Worm (Caenorhabditis elegans) whole organism, L2 larva: ENCODE data around the gene rpac-19.

ENCODE experiments used
- C34F6.9 ChIP-seq: fragments of 150-350 bp; optimal IDR thresholded peaks from 2 replicates; lab custom pipeline; 2014; ENCODE audit warnings: missing biosample characterization, missing genetic modification characterization
- F13H6.1 ChIP-seq: sonication (generic microtip); optimal IDR thresholded peaks from 2 replicates; lab custom pipeline; 2016; ENCODE audit warnings: missing genetic modification characterization, missing compliant biosample characterization
- Y55F3AM.14 ChIP-seq: fragments of 200-800 bp; sonication (Bioruptor generic); optimal IDR thresholded peaks from 2 replicates; lab custom pipeline; 2018; ENCODE audit warnings: mild to moderate bottlenecking, missing genetic modification characterization, missing compliant biosample characterization
- ZK546.5 ChIP-seq: sonication (generic microtip); optimal IDR thresholded peaks from 2 replicates; lab custom pipeline; 2017; ENCODE audit warnings: missing biosample characterization, missing genetic modification characterization
- alr-1 ChIP-seq: fragments of 150-350 bp; optimal IDR thresholded peaks from 2 replicates; lab custom pipeline; 2014; ENCODE audit warnings: missing biosample characterization, missing genetic modification characterization
- aly-2 ChIP-seq: fragments of 150-350 bp; optimal IDR thresholded peaks from 2 replicates; lab custom pipeline; 2014; ENCODE audit warnings: missing biosample characterization, missing genetic modification characterization
- ceh-16 ChIP-seq: fragments of 150-350 bp; optimal IDR thresholded peaks from 2 replicates; lab custom pipeline; 2014; ENCODE audit warnings: missing biosample characterization, missing genetic modification characterization
- ceh-82 ChIP-seq: fragments of 150-350 bp; optimal IDR thresholded peaks from 2 replicates; lab custom pipeline; 2014; ENCODE audit warnings: missing biosample characterization, missing genetic modification characterization
- crh-2 ChIP-seq: sonication (generic microtip); optimal IDR thresholded peaks from 2 replicates; lab custom pipeline; 2017; ENCODE audit warnings: missing biosample characterization, missing genetic modification characterization
- dmd-4 ChIP-seq: sonication (generic microtip); optimal IDR thresholded peaks from 2 replicates; lab custom pipeline; 2017; ENCODE audit warnings: missing biosample characterization, missing genetic modification characterization
- egl-27 ChIP-seq: sonication (generic microtip); optimal IDR thresholded peaks from 3 replicates; lab custom pipeline; 2017; ENCODE audit warnings: missing biosample characterization, missing genetic modification reagents, missing genetic modification characterization
- fos-1 ChIP-seq: fragments of 150-350 bp; optimal IDR thresholded peaks from 2 replicates; lab custom pipeline; 2014; ENCODE audit warnings: missing biosample characterization, missing genetic modification characterization
- gmeb-1 ChIP-seq: fragments of 150-350 bp; optimal IDR thresholded peaks from 2 replicates; lab custom pipeline; 2014; ENCODE audit warnings: missing biosample characterization, missing genetic modification characterization
- lin-11 ChIP-seq: fragments of 150-350 bp; sonication (generic microtip); optimal IDR thresholded peaks from 2 replicates; lab custom pipeline; 2014; ENCODE audit warnings: missing biosample characterization, missing genetic modification characterization, inconsistent platforms, mixed read lengths
- lin-13 ChIP-seq: fragments of 150-350 bp; optimal IDR thresholded peaks from 2 replicates; lab custom pipeline; 2014; ENCODE audit warnings: missing biosample characterization, missing genetic modification reagents, missing genetic modification characterization
- lin-39 ChIP-seq: fragments of 150-350 bp; optimal IDR thresholded peaks from 2 replicates; lab custom pipeline; 2014; ENCODE audit warnings: missing biosample characterization, missing genetic modification reagents, missing genetic modification characterization
- lsy-2 ChIP-seq, 2 experiments: fragments of 150-350 bp in 1 of 2; sonication (generic microtip) in 1 of 2; optimal IDR thresholded peaks; 2 replicates each; lab custom pipeline; 2014 to 2017; ENCODE audit warnings: missing biosample characterization in 2 of 2, missing genetic modification characterization in 2 of 2
- mab-5 ChIP-seq: fragments of 150-350 bp; optimal IDR thresholded peaks from 2 replicates; lab custom pipeline; 2014; ENCODE audit warnings: missing biosample characterization, missing genetic modification characterization
- mbf-1 ChIP-seq: sonication (generic microtip); optimal IDR thresholded peaks from 2 replicates; lab custom pipeline; 2017; ENCODE audit warnings: missing biosample characterization, missing genetic modification characterization
- mdl-1 ChIP-seq, 2 experiments: fragments of 150-350 bp in 1 of 2; sonication (generic microtip) in 1 of 2; optimal IDR thresholded peaks; 2 replicates each; lab custom pipeline; 2017; ENCODE audit warnings: missing biosample characterization in 2 of 2, missing genetic modification characterization in 2 of 2
- nhr-12 ChIP-seq: fragments of 150-350 bp; optimal IDR thresholded peaks from 2 replicates; lab custom pipeline; 2014; ENCODE audit warnings: missing biosample characterization, missing genetic modification characterization
- nhr-21 ChIP-seq: fragments of 150-350 bp; optimal IDR thresholded peaks from 2 replicates; lab custom pipeline; 2014; ENCODE audit warnings: missing biosample characterization, missing genetic modification characterization
- nhr-23 ChIP-seq: fragments of 150-350 bp; optimal IDR thresholded peaks from 2 replicates; lab custom pipeline; 2014; ENCODE audit warnings: missing biosample characterization, missing genetic modification reagents, missing genetic modification characterization
- nhr-25 ChIP-seq: fragments of 150-350 bp; sonication (generic microtip); optimal IDR thresholded peaks from 3 replicates; lab custom pipeline; 2014; ENCODE audit warnings: missing biosample characterization, missing genetic modification characterization
- nhr-6 ChIP-seq: fragments of 150-350 bp; optimal IDR thresholded peaks from 2 replicates; lab custom pipeline; 2014; ENCODE audit warnings: missing biosample characterization, missing genetic modification characterization
- nhr-77 ChIP-seq: fragments of 150-350 bp; optimal IDR thresholded peaks from 2 replicates; lab custom pipeline; 2014; ENCODE audit warnings: missing biosample characterization, missing genetic modification characterization
- peb-1 ChIP-seq: fragments of 150-350 bp; optimal IDR thresholded peaks from 2 replicates; lab custom pipeline; 2014; ENCODE audit warnings: missing biosample characterization, missing genetic modification characterization
- skn-1 ChIP-seq: sonication (generic microtip); optimal IDR thresholded peaks from 2 replicates; lab custom pipeline; 2017; ENCODE audit warnings: missing biosample characterization, missing genetic modification characterization
- sma-9 ChIP-seq, 2 experiments: fragments of 150-350 bp in 1 of 2; sonication (generic microtip) in 1 of 2; optimal IDR thresholded peaks; 2 replicates each; lab custom pipeline; 2014 to 2016; ENCODE audit warnings: missing genetic modification characterization in 2 of 2, mild to moderate bottlenecking in 1 of 2, missing biosample characterization in 1 of 2, missing compliant biosample characterization in 1 of 2, missing genetic modification reagents in 1 of 2, moderate library complexity in 1 of 2
- snpc-4 ChIP-seq: fragments of 150-350 bp; optimal IDR thresholded peaks from 2 replicates; lab custom pipeline; 2014; ENCODE audit warnings: missing biosample characterization, missing genetic modification characterization
- unc-39 ChIP-seq: fragments of 150-350 bp; optimal IDR thresholded peaks from 2 replicates; lab custom pipeline; 2014; ENCODE audit warnings: missing biosample characterization, missing genetic modification characterization
- unc-62 ChIP-seq: fragments of 150-350 bp; optimal IDR thresholded peaks from 2 replicates; lab custom pipeline; 2014; ENCODE audit warnings: missing biosample characterization, missing genetic modification reagents, missing genetic modification characterization
- ztf-11 ChIP-seq: sonication (generic microtip); optimal IDR thresholded peaks from 2 replicates; lab custom pipeline; 2017; ENCODE audit warnings: missing biosample characterization, missing genetic modification characterization
- ztf-4 ChIP-seq: fragments of 150-350 bp; optimal IDR thresholded peaks from 2 replicates; lab custom pipeline; 2014; ENCODE audit warnings: missing biosample characterization, missing genetic modification characterization

The rpac-19 gene

DNA sequence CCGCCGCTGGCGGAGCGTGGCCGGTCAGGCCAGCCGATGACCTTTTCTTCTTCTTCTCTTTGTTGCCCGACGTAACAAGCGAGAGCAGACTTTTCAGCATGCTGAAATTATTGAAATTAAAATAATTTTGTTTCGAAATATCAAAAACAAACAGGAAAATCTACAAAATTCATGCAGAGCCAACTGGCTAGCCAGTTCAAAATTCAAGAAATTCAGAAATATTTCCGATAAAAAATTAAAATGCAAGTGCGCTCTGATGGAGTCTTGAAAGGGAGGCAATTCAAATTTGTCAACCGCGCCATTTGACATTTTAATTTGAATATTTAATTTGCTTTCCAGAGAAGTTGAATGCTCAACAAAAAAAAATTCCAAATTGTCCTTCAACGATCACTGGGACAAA, 29.0 kb downstream of the rpac-19 start, which contains the start of gene F58A4.2:
F58A4.2 (minus strand) TSS at position 101 of the 400 bp plus-strand sequence.
- TF ChIP-seq ztf-4 (tag; lab: Kevin White, UChicago) (no peak), gmeb-1 (tag; lab: Kevin White, UChicago) (no peak), nhr-12 (tag; lab: Kevin White, UChicago) (no peak), F13H6.1 (tag; lab: Kevin White, UChicago) (no peak), lin-11 (tag; lab: Kevin White, UChicago) (no peak), lsy-2 (tag; optimal IDR thresholded peaks at IDR 0.05; lab: Kevin White, UChicago) (no peak), snpc-4 (tag; lab: Kevin White, UChicago) (no peak), C34F6.9 (tag; lab: Kevin White, UChicago) (no peak), mdl-1 (tag; optimal IDR thresholded peaks at IDR 0.05; lab: Kevin White, UChicago) (no peak), skn-1 (tag; lab: Kevin White, UChicago) (no peak), nhr-77 (tag; lab: Kevin White, UChicago) (no peak), nhr-25 (tag; lab: Kevin White, UChicago) (no peak), nhr-23 (tag; lab: Kevin White, UChicago) (no peak), aly-2 (tag; lab: Kevin White, UChicago) (no peak), dmd-4 (tag; lab: Kevin White, UChicago) (no peak)

DNA sequence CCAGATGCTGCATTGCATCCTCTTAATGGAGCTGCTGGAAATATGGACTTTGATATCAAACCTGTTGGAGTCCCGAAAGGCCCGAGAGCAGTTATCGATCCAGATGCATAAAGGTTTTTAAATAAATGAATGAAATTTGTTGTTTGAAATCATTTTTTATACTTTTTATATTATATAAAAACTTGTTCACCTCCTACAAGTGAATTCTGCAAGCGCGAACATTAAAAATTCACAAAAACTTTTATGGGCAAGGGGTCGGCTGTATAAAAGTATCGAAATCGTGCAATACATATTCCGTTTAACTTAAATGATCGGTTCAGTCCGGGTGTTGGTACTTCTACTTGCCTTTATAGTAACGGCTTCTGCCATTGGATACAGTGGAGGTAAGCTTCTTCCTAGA, 31.5 kb downstream of the rpac-19 start, which contains the start of gene F58A4.1:
F58A4.1 (plus strand) TSS at position 301 of the 400 bp plus-strand sequence.
- TF ChIP-seq mbf-1 (tag; lab: Kevin White, UChicago) (no peak), C34F6.9 (tag; lab: Kevin White, UChicago) (no peak), gmeb-1 (tag; lab: Kevin White, UChicago) (no peak), egl-27 (tag; lab: Kevin White, UChicago) (no peak), Y55F3AM.14 (no peak), nhr-6 (no peak), lin-39 (no peak), sma-9 (GFP tag; optimal IDR thresholded peaks at IDR 0.05; lab: Kevin White, UChicago) (no peak), sma-9 (tag; optimal IDR thresholded peaks at IDR 0.05; lab: Kevin White, UChicago) (no peak), aly-2 (tag; lab: Kevin White, UChicago) (no peak), ceh-82 (tag; lab: Kevin White, UChicago) (no peak), nhr-12 (tag; lab: Kevin White, UChicago) (no peak), crh-2 (tag; lab: Kevin White, UChicago) (no peak), ztf-11 (tag; lab: Kevin White, UChicago) (no peak), ceh-16 (no peak), nhr-21 (tag; lab: Kevin White, UChicago) (no peak), ZK546.5 (tag; lab: Kevin White, UChicago) (no peak), lin-13 (GFP tag; lab: Kevin White, UChicago) (no peak)

DNA sequence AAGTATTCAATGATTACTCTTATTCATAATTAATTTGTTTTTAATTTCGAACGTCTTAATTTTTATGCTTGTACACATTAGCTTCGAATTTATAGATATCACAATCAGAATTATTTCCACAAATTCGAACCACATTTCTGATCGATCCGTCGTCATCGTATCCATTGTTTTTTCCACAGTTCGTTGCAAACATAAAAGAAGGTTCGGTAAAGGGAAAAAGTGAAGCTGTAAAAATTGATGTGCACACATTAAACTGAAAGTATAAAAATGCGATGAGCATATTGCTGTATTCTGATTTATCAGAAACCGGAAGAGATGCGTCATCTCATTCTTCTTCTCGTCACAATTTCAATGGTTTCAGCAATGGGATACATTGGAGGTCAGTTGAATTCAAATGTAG, 32.6 kb downstream of the rpac-19 start, which contains the start of gene C48B4.12:
C48B4.12 (plus strand) TSS at position 301 of the 400 bp plus-strand sequence.
- TF ChIP-seq ceh-82 (tag; lab: Kevin White, UChicago) (no peak), nhr-6 (no peak), gmeb-1 (tag; lab: Kevin White, UChicago) (no peak), lin-11 (tag; lab: Kevin White, UChicago) (no peak)

DNA sequence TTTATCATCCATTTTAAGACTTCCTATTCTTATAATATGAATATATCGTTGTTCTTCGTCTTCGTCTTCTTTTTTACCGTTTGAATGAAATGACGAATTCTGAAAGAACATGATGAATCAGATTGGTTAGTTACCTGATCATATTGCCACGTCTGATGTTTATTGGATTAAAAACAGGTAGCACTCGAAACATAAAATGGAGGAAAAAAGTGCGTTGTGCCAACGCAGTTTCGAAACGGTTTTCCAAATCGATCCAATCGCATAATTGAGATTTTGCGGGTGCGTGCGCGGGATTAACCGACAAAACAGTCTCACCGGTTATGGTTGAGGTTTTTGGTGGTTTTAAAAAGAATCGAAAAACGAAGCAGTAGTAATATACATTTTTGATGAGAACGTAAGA, 34.1 kb downstream of the rpac-19 start, which contains the start of gene rom-2:
rom-2 (minus strand) TSS at position 101 of the 400 bp plus-strand sequence.
- no peak for TF ChIP-seq mab-5 (tag; lab: Kevin White, UChicago)
- TF ChIP-seq F13H6.1 (tag; lab: Kevin White, UChicago), result no peak
- TF ChIP-seq ztf-4 (tag; lab: Kevin White, UChicago), result no peak
- no peak for TF ChIP-seq unc-62 (GFP tag; lab: Kevin White, UChicago)
- no peak for TF ChIP-seq ztf-11 (tag; lab: Kevin White, UChicago)
- no peak for TF ChIP-seq alr-1 (tag; lab: Kevin White, UChicago)
- TF ChIP-seq ceh-16, result no peak
- TF ChIP-seq nhr-23 (tag; lab: Kevin White, UChicago), result no peak
- no peak for TF ChIP-seq nhr-12 (tag; lab: Kevin White, UChicago)
- TF ChIP-seq peb-1 (tag; lab: Kevin White, UChicago), result no peak
- TF ChIP-seq Y55F3AM.14, result no peak

DNA sequence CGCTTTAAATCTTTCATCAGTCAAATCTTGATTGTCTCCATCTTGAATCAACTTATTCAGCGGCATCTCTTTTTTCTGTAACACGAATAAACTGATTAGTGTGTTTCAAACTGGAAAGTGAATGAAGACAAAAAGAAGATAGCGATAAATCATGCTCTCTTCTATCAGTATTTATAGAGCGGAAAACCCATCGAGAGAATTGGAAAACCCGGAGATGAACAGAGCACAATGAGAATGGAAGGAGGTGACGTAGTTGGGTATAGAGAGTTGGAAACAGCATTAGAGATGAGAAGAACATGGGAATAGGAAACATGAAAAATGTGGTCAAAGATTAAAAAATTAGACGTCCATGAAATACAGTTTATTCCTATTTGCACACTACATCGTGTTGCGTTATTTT, 37.6 kb downstream of the rpac-19 start, which contains the start of gene acox-1.5:
acox-1.5 (minus strand) TSS at position 75 of the 400 bp plus-strand sequence.
- TF ChIP-seq fos-1, result peak; percentile 83
- TF ChIP-seq unc-39 (tag; lab: Kevin White, UChicago), result no peak
- peak; percentile 31 for TF ChIP-seq sma-9 (GFP tag; optimal IDR thresholded peaks at IDR 0.05; lab: Kevin White, UChicago)
- no peak for TF ChIP-seq sma-9 (tag; optimal IDR thresholded peaks at IDR 0.05; lab: Kevin White, UChicago)
- TF ChIP-seq, all 48 proteins: peak for 2
